Worm (Caenorhabditis elegans): ENCODE data around the gene spp-6.

ce11 chrX:7322323-7322722 is 5.2 kb downstream of the spp-6 start, which contains the start of gene T08A9.13:
- TF ChIP-seq elt-3 (tag; optimal IDR thresholded peaks at IDR 0.05) (no peak), nhr-11 (tag; optimal IDR thresholded peaks at IDR 0.05) (no peak), isw-1 (GFP tag; IDR thresholded peaks at IDR 0.05) (no peak), C16A3.4 (tag; optimal IDR thresholded peaks at IDR 0.05) (no peak), skn-1 (tag; optimal IDR thresholded peaks at IDR 0.05) (no peak), jun-1 (tag; optimal IDR thresholded peaks at IDR 0.05) (no peak), lin-35 (GFP tag; optimal IDR thresholded peaks at IDR 0.05) (no peak), ztf-11 (tag; optimal IDR thresholded peaks at IDR 0.05) (no peak), egl-27 (tag; optimal IDR thresholded peaks at IDR 0.05) (no peak), lin-15B (tag; optimal IDR thresholded peaks at IDR 0.05) (no peak), mab-9 (GFP tag; IDR thresholded peaks at IDR 0.05) (no peak), unc-62 (GFP tag; optimal IDR thresholded peaks at IDR 0.05) (no peak), nhr-77 (tag; optimal IDR thresholded peaks at IDR 0.05) (no peak), nhr-76 (tag; optimal IDR thresholded peaks at IDR 0.05) (no peak)
